Worm (Caenorhabditis elegans) whole organism, L4/young adult: ENCODE data around the gene nlg-1.

ENCODE experiments used
- W03F9.2 ChIP-seq: fragments of 150-350 bp; optimal IDR thresholded peaks from 2 replicates; lab custom pipeline; 2014; ENCODE audit warnings: missing biosample characterization, missing genetic modification characterization
- dao-5 ChIP-seq: sonication (generic microtip); optimal IDR thresholded peaks from 2 replicates; lab custom pipeline; 2016; ENCODE audit warnings: missing genotype, missing genetic modification characterization, moderate library complexity, missing compliant biosample characterization
- him-1 ChIP-seq: sonication (generic microtip); optimal IDR thresholded peaks from 2 replicates; lab custom pipeline; 2016; ENCODE audit warnings: missing genotype, missing genetic modification reagents, missing genetic modification characterization, missing compliant biosample characterization

ce11 chrX:13660206-13660605 lies 29.2 kb upstream of the nlg-1 start, which contains the start of gene C04A11.1:
- TF ChIP-seq dao-5 (tag; lab: Kevin White, UChicago), result no peak
- TF ChIP-seq him-1 (tag; lab: Kevin White, UChicago), result no peak
- TF ChIP-seq W03F9.2 (tag; lab: Kevin White, UChicago), result no peak
